Fruit fly (Drosophila melanogaster) whole organism, wandering third instar larva: ENCODE measurements around the gene Baldspot.

Experiments
- Abd-B ChIP-seq: fragments of >200 bp; optimal IDR thresholded peaks from 2 replicates; lab custom pipeline; 2017; ENCODE audit warnings: missing biosample characterization, missing genetic modification characterization
- CG32264 ChIP-seq: fragments of 200-800 bp; sonication (Bioruptor generic); optimal IDR thresholded peaks from 2 replicates; lab custom pipeline; 2016; ENCODE audit warnings: missing biosample characterization, missing genetic modification characterization
- CG9705 ChIP-seq: fragments of 200-800 bp; sonication (Bioruptor generic); optimal IDR thresholded peaks from 2 replicates; lab custom pipeline; 2018; ENCODE audit warnings: missing biosample characterization, mild to moderate bottlenecking, missing genetic modification characterization
- GATAd ChIP-seq: sonication (Bioruptor generic); optimal IDR thresholded peaks from 2 replicates; lab custom pipeline; 2016; ENCODE audit warnings: missing biosample characterization, missing genetic modification characterization
- Jra ChIP-seq: sonication (Bioruptor generic); optimal IDR thresholded peaks from 2 replicates; lab custom pipeline; 2016; ENCODE audit warnings: missing biosample characterization, missing genetic modification characterization
- Sp1 ChIP-seq: fragments of 200-800 bp; sonication (Bioruptor generic); optimal IDR thresholded peaks from 3 replicates; lab custom pipeline; 2019; ENCODE audit warnings: missing biosample characterization, mild to moderate bottlenecking, missing genetic modification characterization, moderate library complexity
- br ChIP-seq: fragments of 200-800 bp; sonication (Bioruptor generic); optimal IDR thresholded peaks from 2 replicates; lab custom pipeline; 2016; ENCODE audit warnings: missing biosample characterization, missing genetic modification characterization
- dmrt93B ChIP-seq: fragments of 200-800 bp; sonication (Bioruptor generic); optimal IDR thresholded peaks from 2 replicates; lab custom pipeline; 2018; ENCODE audit warnings: missing biosample characterization, mild to moderate bottlenecking, missing genetic modification characterization
- fru ChIP-seq: fragments of 200-800 bp; sonication (Bioruptor generic); optimal IDR thresholded peaks from 3 replicates; lab custom pipeline; 2016; ENCODE audit warnings: missing biosample characterization, mild to moderate bottlenecking, missing genetic modification characterization
- h ChIP-seq: fragments of 200-800 bp; sonication (Bioruptor generic); optimal IDR thresholded peaks from 3 replicates; lab custom pipeline; 2016; ENCODE audit warnings: missing biosample characterization, mild to moderate bottlenecking, missing genetic modification characterization
- lola ChIP-seq: fragments of >200 bp; optimal IDR thresholded peaks from 2 replicates; lab custom pipeline; 2017; ENCODE audit warnings: missing biosample characterization, missing genetic modification characterization
- pan ChIP-seq: fragments of >200 bp; optimal IDR thresholded peaks from 2 replicates; lab custom pipeline; 2017
- sage ChIP-seq: fragments of 200-800 bp; sonication (Bioruptor generic); optimal IDR thresholded peaks from 2 replicates; lab custom pipeline; 2016; ENCODE audit warnings: missing biosample characterization, mild to moderate bottlenecking, missing genetic modification characterization
- usp ChIP-seq: fragments of >200 bp; optimal IDR thresholded peaks from 2 replicates; lab custom pipeline; 2017; ENCODE audit warnings: missing biosample characterization, missing genetic modification characterization

DNA sequence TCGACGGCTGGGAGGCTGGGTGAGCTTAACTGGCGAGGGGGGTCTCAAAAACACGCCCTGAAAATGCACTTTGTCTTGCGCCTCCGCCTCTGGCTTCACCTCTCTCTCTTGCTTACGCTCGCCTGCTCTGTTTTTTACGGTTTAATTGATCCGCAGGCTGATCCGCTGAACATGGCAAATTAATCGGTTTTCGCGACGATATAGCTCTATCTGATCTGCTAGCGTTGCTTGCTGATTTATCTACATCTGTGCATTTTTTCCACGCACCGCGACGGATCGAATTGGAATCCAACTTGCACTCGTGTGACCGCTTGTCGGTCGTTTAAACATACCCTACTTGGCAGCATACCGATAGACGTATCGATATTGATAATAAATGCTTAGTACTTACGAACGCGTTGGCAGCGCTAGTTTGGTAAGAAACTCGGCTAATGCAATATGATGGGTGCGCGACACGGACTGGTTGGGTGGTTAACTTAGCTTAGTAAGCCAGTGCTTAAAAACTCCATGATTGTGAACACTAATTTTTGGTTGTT is 13.8 kb downstream of the Baldspot start, which contains the start of gene Abl:
- TF ChIP-seq CG9705 = peak; percentile 51
- TF ChIP-seq Jra (GFP tag; lab: Kevin White, UChicago) = peak; percentile 86
- TF ChIP-seq br = peak; percentile 59
- TF ChIP-seq fru (GFP tag; lab: Kevin White, UChicago) = peak; percentile 72
- TF ChIP-seq Abd-B = no peak
- TF ChIP-seq Sp1 = peak; percentile 60
- no peak for TF ChIP-seq GATAd (GFP tag; lab: Kevin White, UChicago)
- no peak for TF ChIP-seq CG32264 (GFP tag; lab: Kevin White, UChicago)
- peak; percentile 86 for TF ChIP-seq h (GFP tag; lab: Kevin White, UChicago)
- TF ChIP-seq usp (GFP tag; lab: Kevin White, UChicago) = no peak
- TF ChIP-seq pan = no peak
- TF ChIP-seq dmrt93B (GFP tag; lab: Kevin White, UChicago) = peak; percentile 24
- TF ChIP-seq sage (GFP tag; lab: Kevin White, UChicago) = no peak
- no peak for TF ChIP-seq lola
